Worm (Caenorhabditis elegans) whole organism, L3 larva: ENCODE results near the gene arf-1.
A peak's percentile ranks its signal among the peaks of the same experiment; 100 is the strongest.

ENCODE experiments used
- R02D3.7 ChIP-seq: fragments of 150-350 bp; optimal IDR thresholded peaks from 2 replicates; lab custom pipeline; 2014; ENCODE audit warnings: missing biosample characterization, missing genetic modification characterization
- ZK546.5 ChIP-seq: sonication (generic microtip); optimal IDR thresholded peaks from 2 replicates; lab custom pipeline; 2017; ENCODE audit warnings: missing biosample characterization, missing genetic modification characterization
- aly-2 ChIP-seq: fragments of 150-350 bp; optimal IDR thresholded peaks from 2 replicates; lab custom pipeline; 2014; ENCODE audit warnings: missing biosample characterization, missing genetic modification characterization
- ama-1 ChIP-seq: fragments of 150-350 bp; optimal IDR thresholded peaks from 2 replicates; lab custom pipeline; 2018
- ceh-28 ChIP-seq: fragments of 150-350 bp; optimal IDR thresholded peaks from 2 replicates; lab custom pipeline; 2014; ENCODE audit warnings: missing biosample characterization, missing genetic modification reagents, missing genetic modification characterization
- ceh-9 ChIP-seq: sonication (generic microtip); optimal IDR thresholded peaks from 2 replicates; lab custom pipeline; 2018; ENCODE audit warnings: missing biosample characterization, missing genetic modification characterization
- daf-12 ChIP-seq: fragments of 150-350 bp; optimal IDR thresholded peaks from 2 replicates; lab custom pipeline; 2014; ENCODE audit warnings: missing biosample characterization, missing genetic modification reagents, missing genetic modification characterization
- egl-27 ChIP-seq: sonication (generic microtip); optimal IDR thresholded peaks from 4 replicates; lab custom pipeline; 2017; ENCODE audit warnings: missing biosample characterization, missing genetic modification reagents, missing genetic modification characterization
- egl-5 ChIP-seq: fragments of 150-350 bp; optimal IDR thresholded peaks from 2 replicates; lab custom pipeline; 2017; ENCODE audit warnings: missing biosample characterization, missing genetic modification reagents, missing genetic modification characterization, inconsistent platforms
- elt-1 ChIP-seq: fragments of 150-350 bp; optimal IDR thresholded peaks from 2 replicates; lab custom pipeline; 2014; ENCODE audit warnings: missing biosample characterization, missing genetic modification characterization
- elt-2 ChIP-seq: sonication (generic microtip); optimal IDR thresholded peaks from 2 replicates; lab custom pipeline; 2016; ENCODE audit warnings: missing genetic modification reagents, mild to moderate bottlenecking, missing genetic modification characterization, missing compliant biosample characterization
- elt-3 ChIP-seq, 3 experiments: fragments of 150-350 bp in 1 of 3; sonication (generic microtip) in 2 of 3; optimal IDR thresholded peaks; 2 replicates in 2 of 3; 4 replicates in 1 of 3; lab custom pipeline; 2014 to 2017; ENCODE audit warnings: missing biosample characterization in 3 of 3, missing genetic modification characterization in 3 of 3
- eor-1 ChIP-seq, 2 experiments: fragments of 150-350 bp; optimal IDR thresholded peaks; 2 replicates each; lab custom pipeline; 2014 to 2018; ENCODE audit warnings: missing biosample characterization in 2 of 2, missing genetic modification characterization in 2 of 2
- fkh-10 ChIP-seq: sonication (generic microtip); optimal IDR thresholded peaks from 2 replicates; lab custom pipeline; 2017; ENCODE audit warnings: missing biosample characterization, missing genetic modification reagents, missing genetic modification characterization
- fkh-2 ChIP-seq: fragments of 150-350 bp; optimal IDR thresholded peaks from 2 replicates; lab custom pipeline; 2014; ENCODE audit warnings: missing biosample characterization, missing genetic modification reagents, missing genetic modification characterization
- fos-1 ChIP-seq: fragments of 150-350 bp; optimal IDR thresholded peaks from 2 replicates; lab custom pipeline; 2014; ENCODE audit warnings: missing biosample characterization, missing genetic modification characterization
- hmg-11 ChIP-seq: sonication (generic microtip); optimal IDR thresholded peaks from 2 replicates; lab custom pipeline; 2016; ENCODE audit warnings: missing genetic modification characterization, missing compliant biosample characterization
- jun-1 ChIP-seq: fragments of 150-350 bp; optimal IDR thresholded peaks from 2 replicates; lab custom pipeline; 2014; ENCODE audit warnings: missing biosample characterization, missing genetic modification reagents, missing genetic modification characterization
- lin-15B ChIP-seq: fragments of 150-350 bp; optimal IDR thresholded peaks from 2 replicates; lab custom pipeline; 2014; ENCODE audit warnings: missing biosample characterization, missing genetic modification characterization
- lin-39 ChIP-seq: fragments of 150-350 bp; optimal IDR thresholded peaks from 2 replicates; lab custom pipeline; 2018; ENCODE audit warnings: missing biosample characterization, missing genetic modification reagents, missing genetic modification characterization
- lsy-12 ChIP-seq: sonication (generic microtip); optimal IDR thresholded peaks from 2 replicates; lab custom pipeline; 2016; ENCODE audit warnings: mild to moderate bottlenecking, missing genetic modification characterization, missing compliant biosample characterization
- mdl-1 ChIP-seq: fragments of 150-350 bp; optimal IDR thresholded peaks from 2 replicates; lab custom pipeline; 2014; ENCODE audit warnings: missing biosample characterization, missing genetic modification characterization
- mml-1 ChIP-seq: fragments of 150-350 bp; sonication (generic microtip); optimal IDR thresholded peaks from 3 replicates; lab custom pipeline; 2014; ENCODE audit warnings: missing biosample characterization, missing genetic modification characterization
- nfya-1 ChIP-seq: sonication (generic microtip); optimal IDR thresholded peaks from 2 replicates; lab custom pipeline; 2017; ENCODE audit warnings: missing genetic modification characterization, mild to moderate bottlenecking, missing compliant biosample characterization, antibody characterized with exemption, moderate library complexity; ENCODE audit not compliant: insufficient read depth
- nhr-11 ChIP-seq: fragments of 150-350 bp; optimal IDR thresholded peaks from 2 replicates; lab custom pipeline; 2014; ENCODE audit warnings: missing biosample characterization, missing genetic modification characterization
- nhr-12 ChIP-seq: fragments of 150-350 bp; optimal IDR thresholded peaks from 2 replicates; lab custom pipeline; 2014; ENCODE audit warnings: missing biosample characterization, missing genetic modification characterization
- nhr-23 ChIP-seq: fragments of 150-350 bp; optimal IDR thresholded peaks from 2 replicates; lab custom pipeline; 2014; ENCODE audit warnings: missing biosample characterization, missing genetic modification reagents, missing genetic modification characterization
- nhr-237 ChIP-seq: fragments of 150-350 bp; optimal IDR thresholded peaks from 2 replicates; lab custom pipeline; 2014; ENCODE audit warnings: missing biosample characterization, missing genetic modification characterization
- nhr-25 ChIP-seq: sonication (generic microtip); optimal IDR thresholded peaks from 2 replicates; lab custom pipeline; 2017; ENCODE audit warnings: missing biosample characterization, missing genetic modification characterization
- nhr-28 ChIP-seq: fragments of 150-350 bp; optimal IDR thresholded peaks from 2 replicates; lab custom pipeline; 2014; ENCODE audit warnings: missing biosample characterization, missing genetic modification characterization
- nhr-67 ChIP-seq: fragments of 150-350 bp; optimal IDR thresholded peaks from 2 replicates; lab custom pipeline; 2014; ENCODE audit warnings: missing biosample characterization, missing genetic modification characterization
- nhr-76 ChIP-seq: fragments of 150-350 bp; sonication (generic microtip); optimal IDR thresholded peaks from 5 replicates; lab custom pipeline; 2014; ENCODE audit warnings: missing biosample characterization, missing genetic modification characterization
- nhr-77 ChIP-seq: fragments of 150-350 bp; optimal IDR thresholded peaks from 2 replicates; lab custom pipeline; 2014; ENCODE audit warnings: missing biosample characterization, missing genetic modification characterization
- pha-4 ChIP-seq: fragments of 150-350 bp; optimal IDR thresholded peaks from 2 replicates; lab custom pipeline; 2014; ENCODE audit warnings: missing biosample characterization, missing genetic modification reagents, missing genetic modification characterization
- pqm-1 ChIP-seq: fragments of 150-350 bp; optimal IDR thresholded peaks from 2 replicates; lab custom pipeline; 2017; ENCODE audit warnings: missing biosample characterization, missing genetic modification characterization, inconsistent platforms
- sea-2 ChIP-seq: fragments of 150-350 bp; sonication (generic microtip); optimal IDR thresholded peaks from 4 replicates; lab custom pipeline; 2014; ENCODE audit warnings: missing biosample characterization, missing genetic modification reagents, missing genetic modification characterization
- skn-1 ChIP-seq: fragments of 150-350 bp; optimal IDR thresholded peaks from 2 replicates; lab custom pipeline; 2014; ENCODE audit warnings: missing biosample characterization, missing genetic modification characterization
- snpc-4 ChIP-seq: fragments of 150-350 bp; optimal IDR thresholded peaks from 2 replicates; lab custom pipeline; 2014; ENCODE audit warnings: missing biosample characterization, missing genetic modification characterization
- tbx-2 ChIP-seq: sonication (generic microtip); optimal IDR thresholded peaks from 2 replicates; lab custom pipeline; 2016; ENCODE audit warnings: mild to moderate bottlenecking, missing genetic modification characterization, missing compliant biosample characterization
- unc-62 ChIP-seq: fragments of 150-350 bp; sonication (generic microtip); optimal IDR thresholded peaks from 4 replicates; lab custom pipeline; 2014; ENCODE audit warnings: missing biosample characterization, missing genetic modification reagents, missing genetic modification characterization
- zag-1 ChIP-seq: fragments of 150-350 bp; optimal IDR thresholded peaks from 2 replicates; lab custom pipeline; 2014; ENCODE audit warnings: missing biosample characterization, missing genetic modification characterization
- ztf-11 ChIP-seq: fragments of 150-350 bp; optimal IDR thresholded peaks from 2 replicates; lab custom pipeline; 2014; ENCODE audit warnings: missing biosample characterization, missing genetic modification characterization
- ztf-4 ChIP-seq: fragments of 150-350 bp; optimal IDR thresholded peaks from 2 replicates; lab custom pipeline; 2014; ENCODE audit warnings: missing biosample characterization, missing genetic modification characterization

The arf-1 gene

DNA sequence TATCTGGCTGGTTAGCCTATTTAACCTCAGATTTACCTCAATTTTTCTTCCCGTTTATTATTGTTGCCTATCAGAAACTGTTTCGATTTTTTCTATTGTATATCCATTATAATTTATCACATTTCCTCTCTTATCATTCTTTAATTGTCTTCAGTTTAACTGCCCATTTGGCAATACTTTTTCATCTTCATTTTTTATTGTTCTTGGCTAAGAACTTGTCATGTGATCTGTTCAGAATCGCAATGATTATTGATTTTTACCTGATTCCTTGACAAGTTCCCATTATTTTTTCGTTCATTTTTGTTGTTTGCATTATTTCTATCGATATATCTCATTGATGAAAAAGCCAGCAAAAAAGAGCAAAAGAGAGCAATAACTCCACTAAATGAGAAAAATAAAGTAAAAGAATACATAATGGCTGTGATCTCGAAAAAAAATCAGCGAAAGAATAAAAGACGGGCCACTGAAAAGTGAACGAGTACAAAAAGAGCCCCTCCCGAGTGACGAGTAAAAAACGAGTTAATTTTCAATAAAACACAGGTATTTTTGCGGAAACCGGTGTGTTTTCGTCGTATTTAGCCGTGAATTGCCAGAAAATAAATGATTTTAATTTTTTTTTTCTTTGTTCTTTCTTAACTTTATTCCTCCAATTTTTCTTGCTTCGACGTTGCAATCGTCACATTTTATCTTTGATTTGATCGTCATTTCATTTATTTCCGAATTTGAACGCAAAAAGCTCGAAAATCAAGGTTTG, at the start of gene arf-1:
Gene arf-1, plus strand, starts transcription at position 657 of the 754 bp plus-strand sequence.
- TF ChIP-seq aly-2 (tag; lab: Kevin White, UChicago), result no peak
- no peak for TF ChIP-seq ama-1 (lab: Kevin White, UChicago)
- TF ChIP-seq nhr-12 (tag; lab: Kevin White, UChicago), result no peak
- no peak for TF ChIP-seq daf-12 (tag; lab: Kevin White, UChicago)
- peak; percentile 54 for TF ChIP-seq nhr-77 (tag; lab: Kevin White, UChicago)
- no peak for TF ChIP-seq nhr-237 (tag; lab: Kevin White, UChicago)
- TF ChIP-seq skn-1 (tag; lab: Kevin White, UChicago), result no peak
- TF ChIP-seq ceh-28, result no peak
- TF ChIP-seq unc-62, result no peak
- no peak for TF ChIP-seq R02D3.7 (tag; lab: Kevin White, UChicago)
- peak; percentile 17 for TF ChIP-seq elt-2
- TF ChIP-seq elt-1 (tag; lab: Kevin White, UChicago), result no peak
- TF ChIP-seq lin-15B (tag; lab: Kevin White, UChicago), result no peak
- TF ChIP-seq nhr-23 (tag; lab: Kevin White, UChicago), result no peak

DNA sequence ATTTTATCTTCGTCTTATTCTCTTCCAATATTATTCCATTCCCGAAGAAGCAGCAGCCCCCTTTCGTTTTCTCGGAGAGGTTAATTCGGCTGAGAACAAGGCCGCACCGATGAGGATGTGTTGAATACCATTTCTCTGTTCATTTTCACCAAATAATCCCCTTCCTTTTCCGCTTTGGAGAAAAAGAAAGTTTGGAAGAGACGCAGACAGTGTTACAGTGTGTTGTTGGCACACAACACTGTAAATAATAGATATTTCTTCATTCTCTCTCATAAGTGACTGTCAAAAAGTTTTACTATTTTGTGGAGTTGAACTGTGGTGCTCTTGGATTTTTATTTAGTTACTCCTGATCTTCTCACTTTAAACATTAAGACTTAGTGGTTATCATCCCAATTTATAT, 49.4 kb upstream of the arf-1 start:
- no peak for TF ChIP-seq pqm-1
- no peak for TF ChIP-seq aly-2 (tag; lab: Kevin White, UChicago)
- TF ChIP-seq tbx-2 (tag; lab: Kevin White, UChicago), result no peak
- TF ChIP-seq pha-4 (tag; lab: Kevin White, UChicago), result peak; percentile 86
- TF ChIP-seq lin-39 (tag; lab: Kevin White, UChicago), result no peak
- TF ChIP-seq nhr-77 (tag; lab: Kevin White, UChicago), result no peak
- TF ChIP-seq nhr-25 (tag; lab: Kevin White, UChicago), result peak; percentile 58
- TF ChIP-seq nfya-1, result no peak
- TF ChIP-seq fkh-2 (tag; lab: Kevin White, UChicago), result no peak

DNA sequence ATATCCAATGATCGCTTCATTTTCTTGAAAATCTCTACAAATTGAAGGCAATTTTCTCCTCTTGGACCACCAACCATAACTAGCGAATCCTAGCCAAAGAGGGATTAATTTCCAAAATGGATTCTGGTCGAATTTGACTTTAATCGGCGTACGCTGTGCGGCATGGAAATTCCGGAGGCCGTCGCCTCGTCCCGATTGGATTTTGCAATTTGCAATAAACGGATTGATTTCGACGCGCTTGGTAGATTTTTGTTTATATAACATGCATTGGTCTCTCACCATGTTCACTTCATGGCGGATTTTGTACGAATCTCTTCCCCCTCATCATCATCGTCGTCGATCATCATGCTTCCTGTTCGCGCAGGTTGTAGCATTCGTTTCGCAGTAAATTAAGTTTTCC, 49.0 kb upstream of the arf-1 start:
- TF ChIP-seq tbx-2 (tag; lab: Kevin White, UChicago), result no peak
- TF ChIP-seq nhr-76, result no peak

DNA sequence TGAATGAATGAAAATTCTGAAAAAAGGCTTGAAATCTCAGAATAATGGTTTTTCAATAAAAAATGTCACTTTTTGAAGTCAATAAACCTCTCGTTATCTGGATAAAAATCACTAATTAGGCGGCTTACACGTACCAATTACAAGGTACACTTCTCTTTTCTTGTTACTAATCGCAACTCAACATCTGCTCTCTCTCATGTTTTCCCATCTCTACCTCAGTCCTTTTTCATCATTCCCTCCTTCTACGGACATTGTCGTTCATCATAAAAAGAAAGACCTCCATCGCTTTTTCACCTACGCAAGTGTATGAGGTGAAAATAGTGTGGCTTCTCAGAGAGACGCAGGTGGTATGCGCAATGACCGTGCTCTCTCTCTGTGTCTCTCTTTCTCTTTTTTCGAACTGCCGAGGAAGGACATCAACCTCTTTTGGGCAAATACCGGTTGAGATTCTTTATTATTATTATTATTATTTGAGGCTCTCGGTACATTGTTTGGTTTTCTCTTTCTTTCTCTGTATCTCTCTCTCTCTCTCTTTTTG, 46.7 kb upstream of the arf-1 start:
- TF ChIP-seq mdl-1 (tag; lab: Kevin White, UChicago) (no peak), zag-1 (tag; lab: Kevin White, UChicago) (no peak), pqm-1 (no peak), nhr-25 (tag; lab: Kevin White, UChicago) (peak; percentile 76), fkh-10 (GFP tag; lab: Kevin White, UChicago) (no peak), ZK546.5 (tag; lab: Kevin White, UChicago) (no peak), R02D3.7 (tag; lab: Kevin White, UChicago) (no peak), unc-62 (no peak), egl-5 (no peak), nfya-1 (peak; percentile 12), nhr-23 (tag; lab: Kevin White, UChicago) (no peak), sea-2 (GFP tag; lab: Kevin White, UChicago) (no peak), skn-1 (tag; lab: Kevin White, UChicago) (no peak), eor-1 (tag; optimal IDR thresholded peaks at IDR 0.05; lab: Kevin White, UChicago) (no peak), nhr-77 (tag; lab: Kevin White, UChicago) (no peak), hmg-11 (tag; lab: Kevin White, UChicago) (peak; percentile 19), nhr-67 (no peak), elt-3 (tag; optimal IDR thresholded peaks at IDR 0.05; lab: Kevin White, UChicago) (no peak), nhr-12 (tag; lab: Kevin White, UChicago) (no peak), fkh-2 (tag; lab: Kevin White, UChicago) (no peak), nhr-76 (no peak), mml-1 (tag; lab: Kevin White, UChicago) (no peak), aly-2 (tag; lab: Kevin White, UChicago) (no peak), elt-2 (peak; percentile 3), snpc-4 (no peak), nhr-11 (no peak), ceh-9 (tag; lab: Kevin White, UChicago) (no peak), egl-27 (tag; lab: Kevin White, UChicago) (no peak), lsy-12 (no peak), lin-15B (tag; lab: Kevin White, UChicago) (no peak), pha-4 (tag; lab: Kevin White, UChicago) (peak; percentile 37), ztf-11 (tag; lab: Kevin White, UChicago) (no peak), nhr-28 (no peak), elt-1 (tag; lab: Kevin White, UChicago) (peak; percentile 22), tbx-2 (tag; lab: Kevin White, UChicago) (no peak), fos-1 (tag; lab: Kevin White, UChicago) (no peak), ceh-28 (no peak), jun-1 (tag; lab: Kevin White, UChicago) (no peak), ztf-4 (tag; lab: Kevin White, UChicago) (no peak), daf-12 (tag; lab: Kevin White, UChicago) (no peak)
